Comparison of ENCODE assay signal across 2 fruit fly cellular contexts in genomic region chrX:20243274-20243839, dm6.
TF ChIP-seq lines count a peak whose summit lies in the region.

No protein-coding gene starts in this region.

- no peak for TF ChIP-seq CTCF in whole organism, embryonic (GFP tag; optimal IDR thresholded peaks at IDR 0.05; lab: Kevin White, UChicago)

TF ChIP-seq in whole organism, embryonic, 481 proteins besides CTCF, POLR2A, EP300 and RAD21:
- no peak for TF ChIP-seq fu2 (GFP tag; optimal IDR thresholded peaks at IDR 0.05; lab: Kevin White, UChicago)
- TF ChIP-seq MBD-R2 (GFP tag; IDR thresholded peaks at IDR 0.05; lab: Robert Waterston, UW), result 0 out of 2 replicates have a peak, but pooled peaks have one; percentile 26
- TF ChIP-seq CG5180 (GFP tag; optimal IDR thresholded peaks at IDR 0.05; lab: Kevin White, UChicago), result peak; percentile 89
- TF ChIP-seq CG9215 (GFP tag; IDR thresholded peaks at IDR 0.05; lab: Robert Waterston, UW), result no peak
- no peak for TF ChIP-seq CG9817 (tag; optimal IDR thresholded peaks at IDR 0.05; lab: Kevin White, UChicago)
- 0 out of 3 replicates have a peak, but pooled peaks have one; percentile 18 for TF ChIP-seq ci (GFP tag; IDR thresholded peaks at IDR 0.05; lab: Robert Waterston, UW)
- TF ChIP-seq twi (tag; optimal IDR thresholded peaks at IDR 0.05; lab: Kevin White, UChicago), result no peak
- no peak for TF ChIP-seq CG1647 (GFP tag; optimal IDR thresholded peaks at IDR 0.05; lab: Kevin White, UChicago)
- TF ChIP-seq CG13123 (GFP tag; optimal IDR thresholded peaks at IDR 0.05; lab: Kevin White, UChicago), result no peak
- TF ChIP-seq CG12391 (tag; optimal IDR thresholded peaks at IDR 0.05; lab: Kevin White, UChicago), result no peak
- 0 out of 2 replicates have a peak, but pooled peaks have one; percentile 10 for TF ChIP-seq bbx (GFP tag; IDR thresholded peaks at IDR 0.05; lab: Robert Waterston, UW; ENCODE audit: partially characterized antibody)
- no peak for TF ChIP-seq Trl (optimal IDR thresholded peaks at IDR 0.05; lab: Kevin White, UChicago)
- no peak for TF ChIP-seq Trl (GFP tag; optimal IDR thresholded peaks at IDR 0.05; lab: Kevin White, UChicago)
- no peak for TF ChIP-seq CG15479 (GFP tag; optimal IDR thresholded peaks at IDR 0.05; lab: Kevin White, UChicago)
- TF ChIP-seq Blimp-1 (GFP tag; optimal IDR thresholded peaks at IDR 0.05; lab: Kevin White, UChicago), result peak; percentile 88
- 0 out of 2 replicates have a peak, but pooled peaks have one; percentile 28 for TF ChIP-seq ssp (GFP tag; IDR thresholded peaks at IDR 0.05; lab: Robert Waterston, UW)
- peak; percentile 83 for TF ChIP-seq Sry-β (GFP tag; optimal IDR thresholded peaks at IDR 0.05; lab: Kevin White, UChicago)
- TF ChIP-seq Dbx (GFP tag; IDR thresholded peaks at IDR 0.05; lab: Robert Waterston, UW), result no peak
- peak; percentile 36 for TF ChIP-seq Med (GFP tag; lab: Kevin White, UChicago)
- no peak for TF ChIP-seq wor (GFP tag; IDR thresholded peaks at IDR 0.05; lab: Robert Waterston, UW)
- TF ChIP-seq B-H1 (GFP tag; IDR thresholded peaks at IDR 0.05; lab: Robert Waterston, UW), result no peak
- no peak for TF ChIP-seq Rx (GFP tag; IDR thresholded peaks at IDR 0.05; lab: Robert Waterston, UW)
- peak; percentile 27 for TF ChIP-seq oc (tag; optimal IDR thresholded peaks at IDR 0.05; lab: Kevin White, UChicago)
- no peak for TF ChIP-seq CG34224 (GFP tag; IDR thresholded peaks at IDR 0.05; lab: Robert Waterston, UW; ENCODE audit: partially characterized antibody)
- TF ChIP-seq Pdp1 (GFP tag; optimal IDR thresholded peaks at IDR 0.05; lab: Kevin White, UChicago), result peak in 1 of 2 experiments; percentile 86
- TF ChIP-seq CG17802 (tag; optimal IDR thresholded peaks at IDR 0.05; lab: Kevin White, UChicago), result peak; percentile 7
- TF ChIP-seq CG3995 (GFP tag; optimal IDR thresholded peaks at IDR 0.05; lab: Kevin White, UChicago), result no peak
- TF ChIP-seq vfl (GFP tag; optimal IDR thresholded peaks at IDR 0.05; lab: Kevin White, UChicago), result no peak
- no peak for TF ChIP-seq CG16813 (GFP tag; IDR thresholded peaks at IDR 0.05; lab: Robert Waterston, UW; ENCODE audit: partially characterized antibody)
- no peak for TF ChIP-seq grau (tag; optimal IDR thresholded peaks at IDR 0.05; lab: Kevin White, UChicago)
- no peak for TF ChIP-seq MESR4 (GFP tag; optimal IDR thresholded peaks at IDR 0.05; lab: Kevin White, UChicago)
- TF ChIP-seq Elba2 (GFP tag; optimal IDR thresholded peaks at IDR 0.05; lab: Kevin White, UChicago), result no peak
- no peak for TF ChIP-seq dimm (GFP tag; IDR thresholded peaks at IDR 0.05; lab: Robert Waterston, UW)
- TF ChIP-seq CG10462 (GFP tag; optimal IDR thresholded peaks at IDR 0.05; lab: Kevin White, UChicago), result no peak
- TF ChIP-seq row (GFP tag; IDR thresholded peaks at IDR 0.05; lab: Robert Waterston, UW), result peak; percentile 58
- no peak for TF ChIP-seq Dad (GFP tag; optimal IDR thresholded peaks at IDR 0.05; lab: Kevin White, UChicago)
- no peak for TF ChIP-seq dpn (GFP tag; optimal IDR thresholded peaks at IDR 0.05; lab: Kevin White, UChicago)
- TF ChIP-seq CG1603 (tag; optimal IDR thresholded peaks at IDR 0.05; lab: Kevin White, UChicago), result peak; percentile 7
- TF ChIP-seq Drgx (GFP tag; IDR thresholded peaks at IDR 0.05; lab: Robert Waterston, UW), result no peak
- TF ChIP-seq Awh (GFP tag; IDR thresholded peaks at IDR 0.05; lab: Robert Waterston, UW), result peak; percentile 67
- TF ChIP-seq luna (GFP tag; optimal IDR thresholded peaks at IDR 0.05; lab: Kevin White, UChicago), result no peak
- TF ChIP-seq chinmo (GFP tag; IDR thresholded peaks at IDR 0.05; lab: Robert Waterston, UW; ENCODE audit: partially characterized antibody), result 0 out of 4 replicates have a peak, but pooled peaks have one; percentile 21
- no peak for TF ChIP-seq CG10565 (GFP tag; optimal IDR thresholded peaks at IDR 0.05; lab: Kevin White, UChicago)
- no peak for TF ChIP-seq Nf-YC (tag; optimal IDR thresholded peaks at IDR 0.05; lab: Kevin White, UChicago)
- no peak for TF ChIP-seq Chrac-16 (GFP tag; optimal IDR thresholded peaks at IDR 0.05; lab: Kevin White, UChicago)
- TF ChIP-seq sima (GFP tag; optimal IDR thresholded peaks at IDR 0.05; lab: Kevin White, UChicago), result no peak

TF ChIP-seq in whole organism, prepupa, 60 proteins besides CTCF, POLR2A, EP300 and RAD21:
- no peak for TF ChIP-seq Sox102F (GFP tag; optimal IDR thresholded peaks at IDR 0.05; lab: Kevin White, UChicago)
- no peak for TF ChIP-seq svp (GFP tag; lab: Kevin White, UChicago)
- TF ChIP-seq dsx (GFP tag; optimal IDR thresholded peaks at IDR 0.05; lab: Kevin White, UChicago; ENCODE audit: poor library complexity, severe bottlenecking), result peak; percentile 54
- peak; percentile 87 for TF ChIP-seq Blimp-1 (GFP tag; optimal IDR thresholded peaks at IDR 0.05; lab: Kevin White, UChicago)
- TF ChIP-seq ss (GFP tag; optimal IDR thresholded peaks at IDR 0.05; lab: Kevin White, UChicago), result peak in 1 of 2 experiments; percentile 22
- TF ChIP-seq CG32006 (GFP tag; optimal IDR thresholded peaks at IDR 0.05; lab: Kevin White, UChicago), result no peak

Comparison
In these comparisons a context has a peak if more than half of its experiments do, and no peak if none do; other contexts are left out.
1. Of the 7 proteins assayed by ChIP-seq in both whole organism, embryonic and whole organism, prepupa: peak only in whole organism, embryonic: none; only in whole organism, prepupa: none; in both: Blimp-1; in neither: 6.